Fruit fly (Drosophila melanogaster) whole organism, embryonic: ENCODE data around the gene Yif1.

Experiments
- Ada2b ChIP-seq: fragments of 200-800 bp; sonication (Bioruptor generic); IDR thresholded peaks from 2 replicates; pipeline ENCODE4 v1.3.6; 2022; ENCODE audit warnings: missing biosample characterization, missing genetic modification characterization
- CG10267 ChIP-seq: fragments of 200-800 bp; sonication (Bioruptor generic); optimal IDR thresholded peaks from 2 replicates; lab custom pipeline; 2018; ENCODE audit warnings: missing biosample characterization, mild to moderate bottlenecking, missing genetic modification characterization, moderate library complexity
- CG11456 ChIP-seq: fragments of 200-800 bp; sonication (Bioruptor generic); IDR thresholded peaks from 3 replicates; pipeline ENCODE4 v1.3.6; 2022; ENCODE audit warnings: missing biosample characterization, missing genetic modification characterization
- CG12219 ChIP-seq: fragments of 200-800 bp; sonication (Bioruptor generic); optimal IDR thresholded peaks from 3 replicates; lab custom pipeline; 2018; ENCODE audit warnings: missing biosample characterization, mild to moderate bottlenecking, missing genetic modification characterization
- CG13424 ChIP-seq: fragments of 200-800 bp; sonication (Bioruptor generic); optimal IDR thresholded peaks from 2 replicates; lab custom pipeline; 2019; ENCODE audit warnings: missing biosample characterization, mild to moderate bottlenecking, missing genetic modification characterization, moderate library complexity
- CG15011 ChIP-seq: fragments of 200-800 bp; sonication (Bioruptor generic); optimal IDR thresholded peaks from 3 replicates; lab custom pipeline; 2018; ENCODE audit warnings: missing biosample characterization, mild to moderate bottlenecking, missing genetic modification characterization
- CG16815 ChIP-seq: fragments of 200-800 bp; sonication (Bioruptor generic); optimal IDR thresholded peaks from 3 replicates; lab custom pipeline; 2017; ENCODE audit warnings: missing biosample characterization, mild to moderate bottlenecking, missing genetic modification characterization
- CG17328 ChIP-seq: fragments of 200-800 bp; sonication (Bioruptor generic); IDR thresholded peaks from 2 replicates; pipeline ENCODE4 v1.3.6; 2022; ENCODE audit warnings: missing biosample characterization, missing genetic modification characterization
- CG17359 ChIP-seq: fragments of 200-800 bp; sonication (Bioruptor generic); optimal IDR thresholded peaks from 3 replicates; lab custom pipeline; 2018; ENCODE audit warnings: missing biosample characterization, mild to moderate bottlenecking, missing genetic modification characterization, moderate library complexity
- CG18476 ChIP-seq: fragments of 200-800 bp; sonication (Bioruptor generic); optimal IDR thresholded peaks from 2 replicates; lab custom pipeline; 2016; ENCODE audit warnings: missing biosample characterization, mild to moderate bottlenecking, missing genetic modification characterization
- CG18599 ChIP-seq: fragments of 200-800 bp; sonication (Bioruptor generic); optimal IDR thresholded peaks from 3 replicates; lab custom pipeline; 2017; ENCODE audit warnings: missing biosample characterization, missing genetic modification characterization, mild to moderate bottlenecking, moderate library complexity, missing genetic modification reagents
- CG18764 ChIP-seq: fragments of 200-800 bp; sonication (Bioruptor generic); optimal IDR thresholded peaks from 3 replicates; lab custom pipeline; 2016; ENCODE audit warnings: missing biosample characterization, missing genetic modification characterization
- CG2120 ChIP-seq: fragments of 200-800 bp; sonication (Bioruptor generic); optimal IDR thresholded peaks from 3 replicates; lab custom pipeline; 2016; ENCODE audit warnings: missing biosample characterization, missing genetic modification characterization
- CG2678 ChIP-seq: fragments of 200-800 bp; sonication (Bioruptor generic); optimal IDR thresholded peaks from 3 replicates; lab custom pipeline; 2019; ENCODE audit warnings: missing biosample characterization, mild to moderate bottlenecking, missing genetic modification characterization, moderate library complexity
- CG30020 ChIP-seq: fragments of 200-800 bp; optimal IDR thresholded peaks from 2 replicates; lab custom pipeline; 2019; ENCODE audit warnings: missing biosample characterization, mild to moderate bottlenecking, missing genetic modification characterization, moderate library complexity
- CG32532 ChIP-seq: fragments of 200-800 bp; sonication (Bioruptor generic); IDR thresholded peaks from 2 replicates; pipeline ENCODE4 v1.3.6; 2022; ENCODE audit warnings: missing biosample characterization, missing genetic modification characterization
- CG32767 ChIP-seq: fragments of 200-800 bp; sonication (Bioruptor generic); IDR thresholded peaks from 2 replicates; pipeline ENCODE4 v1.3.6; 2022; ENCODE audit warnings: missing biosample characterization, missing genetic modification characterization
- CG32772 ChIP-seq: fragments of 200-800 bp; sonication (Bioruptor generic); IDR thresholded peaks from 2 replicates; pipeline ENCODE4 v1.3.6; 2022; ENCODE audit warnings: missing biosample characterization, missing genetic modification characterization
- CG4328 ChIP-seq: fragments of 200-800 bp; sonication (Bioruptor generic); optimal IDR thresholded peaks from 3 replicates; lab custom pipeline; 2017; ENCODE audit warnings: missing biosample characterization, missing genetic modification reagents, missing genetic modification characterization
- CG4360 ChIP-seq: fragments of 200-800 bp; sonication (Bioruptor generic); IDR thresholded peaks from 2 replicates; pipeline ENCODE4 v1.3.6; 2022; ENCODE audit warnings: missing biosample characterization, missing genetic modification characterization
- CG8089 ChIP-seq: fragments of 200-800 bp; sonication (Bioruptor generic); optimal IDR thresholded peaks from 3 replicates; lab custom pipeline; 2016; ENCODE audit warnings: missing biosample characterization, missing genetic modification characterization
- CG9876 ChIP-seq: fragments of 200-800 bp; sonication (Bioruptor generic); optimal IDR thresholded peaks from 2 replicates; lab custom pipeline; 2016; ENCODE audit warnings: missing biosample characterization, missing genetic modification characterization
- Dp ChIP-seq: fragments of 200-800 bp; sonication (Bioruptor generic); optimal IDR thresholded peaks from 2 replicates; lab custom pipeline; 2018; ENCODE audit warnings: missing biosample characterization, mild to moderate bottlenecking, missing genetic modification characterization, moderate library complexity
- E2f1 ChIP-seq: fragments of 200-800 bp; sonication (Bioruptor generic); IDR thresholded peaks from 2 replicates; pipeline ENCODE4 v1.3.6; 2022; ENCODE audit warnings: missing biosample characterization, missing genetic modification characterization
- Ets65A ChIP-seq: fragments of 200-800 bp; sonication (Bioruptor generic); peaks from one replicate; lab custom pipeline; 2016; ENCODE audit warnings: missing biosample characterization, missing genetic modification characterization
- Ets97D ChIP-seq: fragments of 200-800 bp; sonication (Bioruptor generic); optimal IDR thresholded peaks from 3 replicates; lab custom pipeline; 2016; ENCODE audit warnings: missing biosample characterization, missing genetic modification characterization
- Hmr ChIP-seq: fragments of 200-800 bp; sonication (Bioruptor generic); optimal IDR thresholded peaks from 3 replicates; lab custom pipeline; 2017; ENCODE audit warnings: mild to moderate bottlenecking, missing biosample characterization, missing genetic modification reagents, missing genetic modification characterization
- Hr51 ChIP-seq, 2 experiments: fragments of 200-800 bp; sonication (Bioruptor generic); optimal IDR thresholded peaks; 2 replicates in 1 of 2; 3 replicates in 1 of 2; lab custom pipeline; 2016 to 2018; ENCODE audit warnings: missing biosample characterization in 2 of 2, missing genetic modification characterization in 2 of 2, mild to moderate bottlenecking in 1 of 2, moderate library complexity in 1 of 2
- Lhr ChIP-seq: fragments of 200-800 bp; sonication (Bioruptor generic); optimal IDR thresholded peaks from 3 replicates; lab custom pipeline; 2017; ENCODE audit warnings: mild to moderate bottlenecking, missing biosample characterization, missing genetic modification reagents, missing genetic modification characterization
- Lpt ChIP-seq: fragments of >200 bp; optimal IDR thresholded peaks from 2 replicates; lab custom pipeline; 2018; ENCODE audit warnings: missing biosample characterization, missing genetic modification characterization
- Ptx1 ChIP-seq: fragments of 200-800 bp; sonication (Bioruptor generic); IDR thresholded peaks from 2 replicates; pipeline ENCODE4 v1.3.6; 2022; ENCODE audit warnings: missing biosample characterization, missing genetic modification characterization
- Ravus ChIP-seq: fragments of 200-800 bp; sonication (Bioruptor generic); IDR thresholded peaks from 2 replicates; pipeline ENCODE4 v1.3.6; 2022; ENCODE audit warnings: missing biosample characterization, missing genetic modification characterization
- Sry-δ ChIP-seq: fragments of 200-800 bp; sonication (Bioruptor generic); optimal IDR thresholded peaks from 2 replicates; lab custom pipeline; 2016; ENCODE audit warnings: missing biosample characterization, missing genetic modification characterization
- bigmax ChIP-seq: fragments of 200-800 bp; sonication (Bioruptor generic); optimal IDR thresholded peaks from 2 replicates; lab custom pipeline; 2018; ENCODE audit warnings: missing biosample characterization, mild to moderate bottlenecking, missing genetic modification characterization
- ci ChIP-seq: fragments of 200-800 bp; sonication (Bioruptor generic); IDR thresholded peaks from 3 replicates; pipeline ENCODE4 v1.3.6; 2022; ENCODE audit warnings: missing biosample characterization, missing genetic modification characterization
- cwo ChIP-seq: fragments of 200-800 bp; sonication (Bioruptor generic); optimal IDR thresholded peaks from 3 replicates; lab custom pipeline; 2017; ENCODE audit warnings: missing biosample characterization, missing genetic modification characterization, mild to moderate bottlenecking, moderate library complexity, missing genetic modification reagents
- dimm ChIP-seq: fragments of 200-800 bp; sonication (Bioruptor generic); IDR thresholded peaks from 2 replicates; pipeline ENCODE4 v1.3.6; 2022; ENCODE audit warnings: missing biosample characterization, missing genetic modification characterization
- dmrt99B ChIP-seq: fragments of 200-800 bp; sonication (Bioruptor generic); optimal IDR thresholded peaks from 2 replicates; lab custom pipeline; 2018; ENCODE audit warnings: missing biosample characterization, mild to moderate bottlenecking, missing genetic modification characterization, moderate library complexity
- ems ChIP-seq: fragments of 200-800 bp; sonication (Bioruptor generic); optimal IDR thresholded peaks from 3 replicates; lab custom pipeline; 2016; ENCODE audit warnings: missing biosample characterization, missing genetic modification characterization
- gce ChIP-seq: fragments of 200-800 bp; sonication (Bioruptor generic); IDR thresholded peaks from 3 replicates; pipeline ENCODE4 v1.3.6; 2022; ENCODE audit warnings: missing biosample characterization, missing genetic modification characterization
- insv ChIP-seq, 2 experiments: fragments of 200-800 bp; sonication (Bioruptor generic); optimal IDR thresholded peaks; 3 replicates each; lab custom pipeline; 2016 to 2018; ENCODE audit warnings: missing biosample characterization in 2 of 2, missing genetic modification characterization in 2 of 2
- jigr1 ChIP-seq: fragments of 200-800 bp; sonication (Bioruptor generic); IDR thresholded peaks from 3 replicates; pipeline ENCODE4 v1.3.6; 2022; ENCODE audit warnings: missing biosample characterization, missing genetic modification characterization
- ken ChIP-seq: fragments of 200-800 bp; sonication (Bioruptor generic); IDR thresholded peaks from 3 replicates; pipeline ENCODE4 v1.3.6; 2022; ENCODE audit warnings: missing biosample characterization, missing genetic modification characterization
- knrl ChIP-seq: fragments of 200-800 bp; sonication (Bioruptor generic); IDR thresholded peaks from 3 replicates; pipeline ENCODE4 v1.3.6; 2022; ENCODE audit warnings: missing biosample characterization, missing genetic modification characterization; ENCODE audit not compliant: partially characterized antibody
- nmo ChIP-seq: fragments of 200-800 bp; sonication (Bioruptor generic); optimal IDR thresholded peaks from 2 replicates; lab custom pipeline; 2018; ENCODE audit warnings: missing biosample characterization, mild to moderate bottlenecking, missing genetic modification characterization, moderate library complexity
- p53 ChIP-seq: fragments of 200-800 bp; sonication (Bioruptor generic); optimal IDR thresholded peaks from 2 replicates; lab custom pipeline; 2016; ENCODE audit warnings: missing biosample characterization, missing genetic modification characterization
- pb ChIP-seq: fragments of 200-800 bp; sonication (Bioruptor generic); optimal IDR thresholded peaks from 3 replicates; lab custom pipeline; 2016; ENCODE audit warnings: missing biosample characterization, missing genetic modification characterization
- slbo ChIP-seq: fragments of 200-800 bp; sonication (Bioruptor generic); IDR thresholded peaks from 2 replicates; pipeline ENCODE4 v1.3.6; 2022; ENCODE audit warnings: missing biosample characterization, missing genetic modification characterization
- tap ChIP-seq: fragments of 200-800 bp; optimal IDR thresholded peaks from 3 replicates; lab custom pipeline; 2019; ENCODE audit warnings: missing biosample characterization, mild to moderate bottlenecking, missing genetic modification characterization, moderate library complexity
- tgo ChIP-seq: fragments of 200-800 bp; sonication (Bioruptor generic); IDR thresholded peaks from 3 replicates; pipeline ENCODE4 v1.3.6; 2022; ENCODE audit warnings: missing biosample characterization, missing genetic modification characterization
- ttk ChIP-seq: fragments of 200-800 bp; sonication (Bioruptor generic); IDR thresholded peaks from 2 replicates; pipeline ENCODE4 v2.1.2; 2022; ENCODE audit warnings: missing biosample characterization, missing genetic modification characterization

The Yif1 gene

dm6 chr3R:26690197-26690596, 27.5 kb upstream of the Yif1 start (continued):
- TF ChIP-seq CG9876 (GFP tag; lab: Kevin White, UChicago) (no peak), CG10267 (tag; lab: Kevin White, UChicago) (no peak), gce (GFP tag; lab: Robert Waterston, UW) (no peak), CG16815 (GFP tag; lab: Kevin White, UChicago) (no peak), CG32772 (GFP tag; lab: Robert Waterston, UW) (no peak), ttk (no peak), CG4328 (GFP tag; lab: Kevin White, UChicago) (no peak), CG18764 (no peak), Hr51 (GFP tag; optimal IDR thresholded peaks at IDR 0.05; lab: Kevin White, UChicago) (peak in 1 of 2 experiments; percentile 5), Lhr (GFP tag; lab: Kevin White, UChicago) (no peak)

- no peak for TF ChIP-seq CG11456 (GFP tag; lab: Robert Waterston, UW)
- TF ChIP-seq p53 (GFP tag; lab: Kevin White, UChicago) = no peak
- TF ChIP-seq cwo (GFP tag; lab: Kevin White, UChicago) = no peak
- TF ChIP-seq bigmax = no peak
- TF ChIP-seq CG4360 = no peak
- no peak for TF ChIP-seq jigr1 (GFP tag; lab: Robert Waterston, UW)
- no peak for TF ChIP-seq knrl
- no peak for TF ChIP-seq nmo
- TF ChIP-seq Sry-δ (GFP tag; lab: Kevin White, UChicago) = no peak
- no peak for TF ChIP-seq CG12219
- no peak for TF ChIP-seq tap (tag; lab: Kevin White, UChicago)
- TF ChIP-seq CG30020 (tag; lab: Kevin White, UChicago) = no peak
- TF ChIP-seq CG15011 (GFP tag; lab: Kevin White, UChicago) = no peak
- TF ChIP-seq ems = no peak
- no peak for TF ChIP-seq CG13424 (tag; lab: Kevin White, UChicago)
- TF ChIP-seq CG18476 = no peak
- TF ChIP-seq pb (GFP tag; lab: Kevin White, UChicago) = no peak
Measured at dm6 chr3R:26693490-26693889, 24.2 kb upstream of the Yif1 start, which contains the start of gene TwdlQ. Gene TwdlQ (minus strand): TSS chr3R:26693590.

dm6 chr3R:26700125-26700524, 17.5 kb upstream of the Yif1 start:
- TF ChIP-seq CG2120 (peak; percentile 27), CG17359 (tag; lab: Kevin White, UChicago) (peak; percentile 12), tgo (GFP tag; lab: Robert Waterston, UW) (no peak), insv (GFP tag; optimal IDR thresholded peaks at IDR 0.05; lab: Kevin White, UChicago) (no peak), Ets65A (peak; percentile 56), Lpt (GFP tag; lab: Kevin White, UChicago) (no peak), CG17328 (GFP tag; lab: Robert Waterston, UW) (peak; percentile 25; the same call in 1 of the 2 replicates), Dp (GFP tag; lab: Kevin White, UChicago) (no peak), CG32767 (no peak), CG18599 (GFP tag; lab: Kevin White, UChicago) (peak; percentile 64), slbo (GFP tag; lab: Robert Waterston, UW) (0 out of 2 replicates have a peak, but pooled peaks have one; percentile 24), Ada2b (peak; percentile 38), CG8089 (no peak), ken (GFP tag; lab: Robert Waterston, UW) (0 out of 3 replicates have a peak, but pooled peaks have one; percentile 34), Ptx1 (GFP tag; lab: Robert Waterston, UW) (0 out of 2 replicates have a peak, but pooled peaks have one; percentile 22), Ets97D (GFP tag; lab: Kevin White, UChicago) (no peak), E2f1 (no peak), Hmr (peak; percentile 0), Ravus (GFP tag; lab: Robert Waterston, UW) (no peak), CG2678 (tag; lab: Kevin White, UChicago) (peak; percentile 28), dimm (GFP tag; lab: Robert Waterston, UW) (no peak), ci (GFP tag; lab: Robert Waterston, UW) (0 out of 3 replicates have a peak, but pooled peaks have one; percentile 18), CG32532 (no peak), dmrt99B (peak; percentile 34)
